Worm (Caenorhabditis elegans) whole organism, young adult: ENCODE results near the gene C11E4.6.

ENCODE experiments used
- B0035.1 ChIP-seq: sonication (generic microtip); optimal IDR thresholded peaks from 2 replicates; lab custom pipeline; 2016; ENCODE audit warnings: missing genetic modification characterization, mild to moderate bottlenecking, missing compliant biosample characterization, missing genotype, missing genetic modification reagents
- D2030.7 ChIP-seq: fragments of 200-800 bp; sonication (Bioruptor generic); IDR thresholded peaks from 2 replicates; pipeline ENCODE4 v1.3.6; 2022; ENCODE audit warnings: missing genetic modification reagents, missing genetic modification characterization, missing compliant biosample characterization
- F10E7.11 ChIP-seq: sonication (generic microtip); optimal IDR thresholded peaks from 2 replicates; lab custom pipeline; 2017; ENCODE audit warnings: mild to moderate bottlenecking, missing genetic modification characterization, moderate library complexity, missing compliant biosample characterization
- F33H1.4 ChIP-seq: fragments of 200-800 bp; sonication (Bioruptor generic); IDR thresholded peaks from 2 replicates; pipeline ENCODE4 v1.3.6; 2022; ENCODE audit warnings: missing genetic modification reagents, missing genetic modification characterization, missing compliant biosample characterization
- F37B4.10 ChIP-seq: fragments of 200-800 bp; sonication (Bioruptor generic); IDR thresholded peaks from 2 replicates; pipeline ENCODE4 v1.3.6; 2022; ENCODE audit warnings: missing genetic modification characterization, missing compliant biosample characterization
- F57C9.4 ChIP-seq: sonication (generic microtip); optimal IDR thresholded peaks from 2 replicates; lab custom pipeline; 2017; ENCODE audit warnings: mild to moderate bottlenecking, missing genetic modification characterization, missing compliant biosample characterization
- K11D2.4 ChIP-seq: fragments of 200-800 bp; sonication (Bioruptor generic); IDR thresholded peaks from 2 replicates; pipeline ENCODE4 v1.3.6; 2022; ENCODE audit warnings: missing genetic modification reagents, missing genetic modification characterization, missing compliant biosample characterization
- K12H6.12 ChIP-seq: fragments of 200-800 bp; sonication (Bioruptor generic); optimal IDR thresholded peaks from 2 replicates; lab custom pipeline; 2018; ENCODE audit warnings: mild to moderate bottlenecking, missing genetic modification characterization, missing compliant biosample characterization
- T26A5.8 ChIP-seq: sonication (generic microtip); optimal IDR thresholded peaks from 2 replicates; lab custom pipeline; 2016; ENCODE audit warnings: missing genetic modification characterization, missing compliant biosample characterization
- Y56A3A.18 ChIP-seq: fragments of 200-800 bp; sonication (Bioruptor generic); IDR thresholded peaks from 2 replicates; pipeline ENCODE4 v1.3.6; 2022; ENCODE audit warnings: missing genetic modification reagents, missing genetic modification characterization, missing compliant biosample characterization
- ZK185.1 ChIP-seq: sonication (generic microtip); optimal IDR thresholded peaks from 2 replicates; lab custom pipeline; 2016; ENCODE audit warnings: mild to moderate bottlenecking, missing genetic modification characterization, missing compliant biosample characterization; ENCODE audit not compliant: poor library complexity, severe bottlenecking
- atf-7 ChIP-seq: sonication (generic microtip); optimal IDR thresholded peaks from 2 replicates; lab custom pipeline; 2017; ENCODE audit warnings: mild to moderate bottlenecking, missing genetic modification characterization, missing compliant biosample characterization
- athp-1 ChIP-seq: sonication (generic microtip); optimal IDR thresholded peaks from 2 replicates; lab custom pipeline; 2017; ENCODE audit warnings: mild to moderate bottlenecking, missing genetic modification characterization, missing compliant biosample characterization
- attf-3 ChIP-seq: fragments of 200-800 bp; sonication (Bioruptor generic); conservative IDR thresholded peaks from 2 replicates; pipeline ENCODE4 v1.3.6; 2022; ENCODE audit warnings: missing genetic modification reagents, missing genetic modification characterization, missing compliant biosample characterization
- bed-2 ChIP-seq: fragments of 200-800 bp; sonication (Bioruptor generic); IDR thresholded peaks from 2 replicates; pipeline ENCODE4 v1.3.6; 2022; ENCODE audit warnings: missing genetic modification reagents, missing genetic modification characterization, missing compliant biosample characterization
- cebp-1 ChIP-seq, 2 experiments: fragments of 200-800 bp in 1 of 2; sonication (Bioruptor generic) in 1 of 2; sonication (generic microtip) in 1 of 2; IDR thresholded peaks in 1 of 2; optimal IDR thresholded peaks in 1 of 2; 2 replicates each; pipeline versions ENCODE4 v1.3.6 to Lab custom; 2017 to 2022; ENCODE audit warnings: missing compliant biosample characterization in 2 of 2, missing genetic modification characterization in 2 of 2, mild to moderate bottlenecking in 1 of 2, missing genetic modification reagents in 1 of 2, moderate library complexity in 1 of 2
- ceh-100 ChIP-seq: fragments of 200-800 bp; sonication (Bioruptor generic); IDR thresholded peaks from 2 replicates; pipeline ENCODE4 v1.3.6; 2022; ENCODE audit warnings: missing genetic modification reagents, missing genetic modification characterization, missing compliant biosample characterization
- ceh-58 ChIP-seq: fragments of 200-800 bp; sonication (Bioruptor generic); IDR thresholded peaks from 2 replicates; pipeline ENCODE4 v1.3.6; 2022; ENCODE audit warnings: missing genetic modification characterization, missing compliant biosample characterization
- ceh-91 ChIP-seq: fragments of 200-800 bp; sonication (Bioruptor generic); IDR thresholded peaks from 2 replicates; pipeline ENCODE4 v1.3.6; 2022; ENCODE audit warnings: missing genetic modification reagents, missing genetic modification characterization, missing compliant biosample characterization
- chd-7 ChIP-seq: sonication (generic microtip); optimal IDR thresholded peaks from 2 replicates; lab custom pipeline; 2016; ENCODE audit warnings: mild to moderate bottlenecking, missing genetic modification characterization, moderate library complexity, missing compliant biosample characterization
- die-1 ChIP-seq: sonication (generic microtip); optimal IDR thresholded peaks from 2 replicates; lab custom pipeline; 2016; ENCODE audit warnings: missing genotype, mild to moderate bottlenecking, missing genetic modification characterization, missing compliant biosample characterization
- hsf-1 ChIP-seq: fragments of 200-800 bp; sonication (Bioruptor generic); IDR thresholded peaks from 2 replicates; pipeline ENCODE4 v1.3.6; 2022; ENCODE audit warnings: missing genetic modification reagents, missing genetic modification characterization, missing compliant biosample characterization
- lag-1 ChIP-seq: fragments of 200-800 bp; sonication (Bioruptor generic); IDR thresholded peaks from 2 replicates; pipeline ENCODE4 v1.3.6; 2022; ENCODE audit warnings: missing genetic modification reagents, missing genetic modification characterization, missing compliant biosample characterization
- lin-26 ChIP-seq: fragments of 200-800 bp; sonication (Bioruptor generic); IDR thresholded peaks from 2 replicates; pipeline ENCODE4 v1.3.6; 2022; ENCODE audit warnings: missing genetic modification reagents, missing genetic modification characterization, missing compliant biosample characterization
- madf-8 ChIP-seq: fragments of 200-800 bp; sonication (Bioruptor generic); conservative IDR thresholded peaks from 2 replicates; pipeline ENCODE4 v1.3.6; 2022; ENCODE audit warnings: missing genetic modification reagents, missing genetic modification characterization, missing compliant biosample characterization
- nfya-2 ChIP-seq: fragments of 200-800 bp; sonication (Bioruptor generic); IDR thresholded peaks from 2 replicates; pipeline ENCODE4 v1.3.6; 2022; ENCODE audit warnings: missing genetic modification reagents, missing genetic modification characterization, missing compliant biosample characterization
- nhr-27 ChIP-seq: fragments of 200-800 bp; sonication (Bioruptor generic); optimal IDR thresholded peaks from 2 replicates; lab custom pipeline; 2018; ENCODE audit warnings: mild to moderate bottlenecking, missing genetic modification characterization, moderate library complexity, missing compliant biosample characterization
- nhr-80 ChIP-seq: sonication (generic microtip); optimal IDR thresholded peaks from 2 replicates; lab custom pipeline; 2016; ENCODE audit warnings: missing genetic modification characterization, missing compliant biosample characterization
- pbrm-1 ChIP-seq: fragments of 200-800 bp; sonication (Bioruptor generic); IDR thresholded peaks from 2 replicates; pipeline ENCODE4 v1.3.6; 2022; ENCODE audit warnings: missing genetic modification reagents, missing genetic modification characterization, missing compliant biosample characterization
- pha-4 ChIP-seq: fragments of 150-350 bp; sonication (generic microtip); optimal IDR thresholded peaks from 2 replicates; lab custom pipeline; 2014; ENCODE audit warnings: missing biosample characterization, missing genetic modification reagents, missing genetic modification characterization
- rpc-1 ChIP-seq, 2 experiments: fragments of 150-350 bp in 1 of 2; sonication (generic microtip) in 1 of 2; optimal IDR thresholded peaks; 2 replicates each; lab custom pipeline; 2014 to 2018; ENCODE audit warnings: missing biosample characterization in 1 of 2, missing genetic modification characterization in 1 of 2, missing genetic modification reagents in 1 of 2, missing genotype in 1 of 2
- sea-2 ChIP-seq: fragments of 200-800 bp; sonication (Bioruptor generic); IDR thresholded peaks from 2 replicates; pipeline ENCODE4 v1.3.6; 2022; ENCODE audit warnings: missing genetic modification characterization, missing compliant biosample characterization
- snpc-1.3 ChIP-seq: sonication (generic microtip); optimal IDR thresholded peaks from 2 replicates; lab custom pipeline; 2017; ENCODE audit warnings: missing genetic modification characterization, mild to moderate bottlenecking, missing compliant biosample characterization, antibody characterized with exemption, moderate library complexity, missing genotype, missing genetic modification reagents; ENCODE audit not compliant: insufficient read depth
- snpc-3.4 ChIP-seq: sonication (generic microtip); optimal IDR thresholded peaks from 2 replicates; lab custom pipeline; 2017; ENCODE audit warnings: missing genetic modification characterization, mild to moderate bottlenecking, missing compliant biosample characterization, antibody characterized with exemption, moderate library complexity, missing genotype, missing genetic modification reagents
- sptf-2 ChIP-seq: fragments of 200-800 bp; sonication (Bioruptor generic); optimal IDR thresholded peaks from 2 replicates; lab custom pipeline; 2018; ENCODE audit warnings: mild to moderate bottlenecking, missing genetic modification characterization, missing compliant biosample characterization
- unc-62 ChIP-seq: fragments of 150-350 bp; optimal IDR thresholded peaks from 2 replicates; lab custom pipeline; 2014; ENCODE audit warnings: missing biosample characterization, missing genetic modification reagents, missing genetic modification characterization
- ztf-18 ChIP-seq: sonication (generic microtip); optimal IDR thresholded peaks from 2 replicates; lab custom pipeline; 2016; ENCODE audit warnings: missing genotype, mild to moderate bottlenecking, missing genetic modification characterization, missing compliant biosample characterization
- ztf-25 ChIP-seq: fragments of 200-800 bp; sonication (Bioruptor generic); IDR thresholded peaks from 2 replicates; pipeline ENCODE4 v1.3.6; 2022; ENCODE audit warnings: missing genetic modification reagents, missing genetic modification characterization, missing compliant biosample characterization

The C11E4.6 gene

ce11 chrX:9565881-9566280 lies 44.5 kb upstream of the C11E4.6 start, which contains the start of gene moc-5:
Gene moc-5, minus strand, starts transcription at chrX:9565981.
- TF ChIP-seq cebp-1 (GFP tag; IDR thresholded peaks at IDR 0.05; lab: Robert Waterston, UW) (no peak), cebp-1 (tag; optimal IDR thresholded peaks at IDR 0.05; lab: Kevin White, UChicago) (no peak), nfya-2 (GFP tag; lab: Robert Waterston, UW) (no peak), pbrm-1 (GFP tag; lab: Robert Waterston, UW) (no peak)

DNA sequence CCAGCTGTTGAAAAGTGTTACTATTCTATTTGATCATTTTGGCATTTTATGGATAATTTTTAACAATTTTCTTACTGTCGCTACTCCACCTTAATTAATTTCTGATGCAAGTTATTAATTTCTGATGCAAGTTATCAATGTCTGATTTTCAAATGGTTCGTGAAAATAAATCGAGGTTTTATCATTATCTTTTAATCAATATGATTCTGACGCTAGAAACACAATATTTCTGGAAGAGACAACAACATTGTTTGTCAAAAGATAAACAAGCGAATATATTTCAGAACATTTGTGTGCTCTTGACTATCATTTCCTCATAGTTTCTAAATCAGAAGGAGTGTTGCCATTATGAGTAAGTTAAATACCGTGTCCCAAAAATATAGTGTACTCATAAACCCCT lies 43.9 kb upstream of the C11E4.6 start, which contains the start of gene F49E2.2:
TSS of gene F49E2.2 (plus strand) at position 301 of the 400 bp plus-strand sequence.
- no peak for TF ChIP-seq ceh-58
- TF ChIP-seq sptf-2 (GFP tag; lab: Kevin White, UChicago): no peak
- TF ChIP-seq lag-1 (GFP tag; lab: Robert Waterston, UW): no peak
- no peak for TF ChIP-seq attf-3 (GFP tag; lab: Robert Waterston, UW)
- TF ChIP-seq ztf-25 (GFP tag; lab: Robert Waterston, UW): no peak
- no peak for TF ChIP-seq Y56A3A.18 (GFP tag; lab: Robert Waterston, UW)
- TF ChIP-seq B0035.1 (tag; lab: Kevin White, UChicago): no peak
- TF ChIP-seq unc-62 (GFP tag; lab: Kevin White, UChicago): no peak
- TF ChIP-seq madf-8 (GFP tag; lab: Robert Waterston, UW): no peak
- TF ChIP-seq snpc-3.4: no peak
- TF ChIP-seq T26A5.8: no peak
- TF ChIP-seq bed-2 (GFP tag; lab: Robert Waterston, UW): no peak
- TF ChIP-seq athp-1: no peak
- TF ChIP-seq rpc-1 (optimal IDR thresholded peaks at IDR 0.05; lab: Kevin White, UChicago): no peak
- TF ChIP-seq rpc-1 (tag; optimal IDR thresholded peaks at IDR 0.05; lab: Kevin White, UChicago): no peak
- no peak for TF ChIP-seq lin-26

DNA sequence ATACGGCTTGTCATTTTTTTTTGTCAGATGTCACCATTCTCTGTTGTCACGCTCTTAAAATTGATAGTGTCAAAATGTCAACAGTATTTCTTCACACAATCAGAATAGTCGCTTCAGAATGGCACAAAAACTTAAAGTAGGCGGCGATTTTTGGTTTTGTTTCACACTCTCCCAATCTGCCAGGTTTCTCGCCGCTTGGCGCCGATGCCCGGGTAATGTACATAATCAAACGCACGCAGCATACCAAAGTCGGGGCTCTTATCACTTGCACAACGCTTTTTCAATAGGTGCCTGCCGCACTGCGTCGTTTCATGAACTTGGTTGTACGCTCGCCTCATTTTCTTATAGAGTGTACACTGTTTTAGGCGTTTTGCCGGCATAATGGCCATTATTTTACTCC lies 41.8 kb upstream of the C11E4.6 start:
- TF ChIP-seq sea-2 (GFP tag; lab: Robert Waterston, UW) (no peak), die-1 (tag; lab: Kevin White, UChicago) (no peak), F10E7.11 (tag; lab: Kevin White, UChicago) (no peak), ztf-25 (GFP tag; lab: Robert Waterston, UW) (no peak), nhr-80 (peak; percentile 91), ZK185.1 (no peak), K11D2.4 (GFP tag; lab: Robert Waterston, UW) (no peak), ceh-91 (GFP tag; lab: Robert Waterston, UW) (no peak), chd-7 (tag; lab: Kevin White, UChicago) (no peak)

ce11 chrX:9576928-9577327 lies 33.4 kb upstream of the C11E4.6 start, which contains the start of gene glb-17:
Gene glb-17, minus strand, starts transcription at chrX:9577028.
- TF ChIP-seq F57C9.4 (tag; lab: Kevin White, UChicago) (no peak), nhr-27 (tag; lab: Kevin White, UChicago) (no peak), F37B4.10 (GFP tag; lab: Robert Waterston, UW) (no peak), ztf-18 (tag; lab: Kevin White, UChicago) (no peak), pha-4 (no peak), hsf-1 (GFP tag; lab: Robert Waterston, UW) (no peak), D2030.7 (GFP tag; lab: Robert Waterston, UW) (no peak), F33H1.4 (GFP tag; lab: Robert Waterston, UW) (no peak), snpc-1.3 (tag; lab: Kevin White, UChicago) (no peak), athp-1 (no peak), ztf-25 (GFP tag; lab: Robert Waterston, UW) (no peak), K12H6.12 (tag; lab: Kevin White, UChicago) (no peak), F10E7.11 (tag; lab: Kevin White, UChicago) (no peak), atf-7 (tag; lab: Kevin White, UChicago) (no peak), cebp-1 (GFP tag; IDR thresholded peaks at IDR 0.05; lab: Robert Waterston, UW) (no peak), cebp-1 (tag; optimal IDR thresholded peaks at IDR 0.05; lab: Kevin White, UChicago) (no peak), ceh-100 (GFP tag; lab: Robert Waterston, UW) (no peak), ZK185.1 (no peak)
